Worm (Caenorhabditis elegans) whole organism, late embryonic: ENCODE results near the gene ZC116.1.

Experiments used
- C08G9.2 ChIP-seq: sonication (generic microtip); optimal IDR thresholded peaks from 2 replicates; lab custom pipeline; 2016; ENCODE audit warnings: mild to moderate bottlenecking, missing genetic modification characterization, moderate library complexity, missing compliant biosample characterization
- C38D4.7 ChIP-seq: fragments of 200-800 bp; sonication (Bioruptor generic); optimal IDR thresholded peaks from 2 replicates; lab custom pipeline; 2018; ENCODE audit warnings: mild to moderate bottlenecking, missing genetic modification characterization, moderate library complexity, missing compliant biosample characterization
- K09A11.1 ChIP-seq: sonication (generic microtip); optimal IDR thresholded peaks from 2 replicates; lab custom pipeline; 2017; ENCODE audit warnings: antibody characterized with exemption, mild to moderate bottlenecking, missing genetic modification characterization, missing compliant biosample characterization; ENCODE audit not compliant: insufficient read depth
- T23F11.4 ChIP-seq: fragments of 200-800 bp; sonication (Bioruptor generic); optimal IDR thresholded peaks from 2 replicates; lab custom pipeline; 2018; ENCODE audit warnings: mild to moderate bottlenecking, missing genetic modification characterization, missing compliant biosample characterization
- Y22D7AL.16 ChIP-seq: sonication (generic microtip); optimal IDR thresholded peaks from 2 replicates; lab custom pipeline; 2016; ENCODE audit warnings: missing genetic modification characterization, missing compliant biosample characterization
- ahr-1 ChIP-seq: sonication (generic microtip); optimal IDR thresholded peaks from 2 replicates; lab custom pipeline; 2016; ENCODE audit warnings: missing genetic modification characterization, missing compliant biosample characterization
- ama-1 ChIP-seq: fragments of 150-350 bp; optimal IDR thresholded peaks from 2 replicates; lab custom pipeline; 2014
- ceh-14 ChIP-seq: sonication (generic microtip); optimal IDR thresholded peaks from 2 replicates; lab custom pipeline; 2016; ENCODE audit warnings: missing genotype, missing genetic modification characterization, missing compliant biosample characterization
- ceh-18 ChIP-seq: sonication (generic microtip); optimal IDR thresholded peaks from 2 replicates; lab custom pipeline; 2016; ENCODE audit warnings: missing genetic modification characterization, missing compliant biosample characterization
- ceh-19 ChIP-seq: fragments of 200-800 bp; sonication (Bioruptor generic); optimal IDR thresholded peaks from 2 replicates; lab custom pipeline; 2018; ENCODE audit warnings: mild to moderate bottlenecking, missing genetic modification characterization, missing compliant biosample characterization
- ceh-2 ChIP-seq: sonication (generic microtip); optimal IDR thresholded peaks from 2 replicates; lab custom pipeline; 2016; ENCODE audit warnings: missing genotype, missing genetic modification characterization, missing compliant biosample characterization
- ceh-22 ChIP-seq: sonication (generic microtip); optimal IDR thresholded peaks from 2 replicates; lab custom pipeline; 2017; ENCODE audit warnings: missing biosample characterization, missing genetic modification characterization
- ceh-34 ChIP-seq: sonication (generic microtip); optimal IDR thresholded peaks from 2 replicates; lab custom pipeline; 2016; ENCODE audit warnings: mild to moderate bottlenecking, missing genetic modification characterization, missing compliant biosample characterization
- ceh-45 ChIP-seq: fragments of 200-800 bp; sonication (Bioruptor generic); IDR thresholded peaks from 2 replicates; pipeline ENCODE4 v1.3.6; 2022; ENCODE audit warnings: missing genetic modification reagents, missing genetic modification characterization, missing compliant biosample characterization
- ceh-6 ChIP-seq: fragments of 200-800 bp; sonication (Bioruptor generic); optimal IDR thresholded peaks from 2 replicates; lab custom pipeline; 2018; ENCODE audit warnings: mild to moderate bottlenecking, missing genetic modification characterization, missing compliant biosample characterization
- che-1 ChIP-seq: sonication (generic microtip); optimal IDR thresholded peaks from 2 replicates; lab custom pipeline; 2016; ENCODE audit warnings: mild to moderate bottlenecking, missing genetic modification characterization, missing compliant biosample characterization
- dve-1 ChIP-seq: sonication (generic microtip); optimal IDR thresholded peaks from 2 replicates; lab custom pipeline; 2017; ENCODE audit warnings: antibody characterized with exemption, mild to moderate bottlenecking, missing genetic modification characterization, missing compliant biosample characterization
- elt-2 ChIP-seq: sonication (generic microtip); optimal IDR thresholded peaks from 2 replicates; lab custom pipeline; 2016; ENCODE audit warnings: missing genetic modification reagents, missing genetic modification characterization, missing compliant biosample characterization
- elt-4 ChIP-seq: sonication (generic microtip); optimal IDR thresholded peaks from 2 replicates; lab custom pipeline; 2016; ENCODE audit warnings: missing genetic modification characterization, missing compliant biosample characterization
- fkh-10 ChIP-seq: fragments of 150-350 bp; optimal IDR thresholded peaks from 2 replicates; lab custom pipeline; 2014; ENCODE audit warnings: missing biosample characterization, missing genetic modification reagents, missing genetic modification characterization
- gmeb-2 ChIP-seq: sonication (generic microtip); optimal IDR thresholded peaks from 2 replicates; lab custom pipeline; 2016; ENCODE audit warnings: missing genetic modification characterization, inconsistent platforms, missing compliant biosample characterization
- hlh-13 ChIP-seq: fragments of 200-800 bp; sonication (Bioruptor generic); optimal IDR thresholded peaks from 2 replicates; lab custom pipeline; 2018; ENCODE audit warnings: mild to moderate bottlenecking, missing genetic modification characterization, missing compliant biosample characterization
- hlh-30 ChIP-seq: sonication (generic microtip); optimal IDR thresholded peaks from 2 replicates; lab custom pipeline; 2017; ENCODE audit warnings: antibody characterized with exemption, missing genetic modification characterization, missing compliant biosample characterization; ENCODE audit not compliant: insufficient read depth
- hlh-8 ChIP-seq: sonication (generic microtip); optimal IDR thresholded peaks from 2 replicates; lab custom pipeline; 2016; ENCODE audit warnings: missing genotype, missing genetic modification characterization, missing compliant biosample characterization
- lim-6 ChIP-seq: sonication (generic microtip); optimal IDR thresholded peaks from 2 replicates; lab custom pipeline; 2016; ENCODE audit warnings: missing genetic modification characterization, missing compliant biosample characterization
- lin-11 ChIP-seq: fragments of 200-800 bp; sonication (Bioruptor generic); optimal IDR thresholded peaks from 2 replicates; lab custom pipeline; 2018; ENCODE audit warnings: mild to moderate bottlenecking, missing genetic modification characterization, missing compliant biosample characterization
- mec-3 ChIP-seq: sonication (generic microtip); optimal IDR thresholded peaks from 2 replicates; lab custom pipeline; 2016; ENCODE audit warnings: borderline replicate concordance, missing genetic modification characterization, missing compliant biosample characterization
- nhr-11 ChIP-seq: fragments of 150-350 bp; optimal IDR thresholded peaks from 2 replicates; lab custom pipeline; 2014; ENCODE audit warnings: missing biosample characterization, missing genetic modification characterization
- npax-4 ChIP-seq: sonication (generic microtip); optimal IDR thresholded peaks from 2 replicates; lab custom pipeline; 2016; ENCODE audit warnings: missing genetic modification characterization, missing compliant biosample characterization
- pag-3 ChIP-seq: sonication (generic microtip); optimal IDR thresholded peaks from 2 replicates; lab custom pipeline; 2016; ENCODE audit warnings: missing compliant biosample characterization, missing genetic modification characterization, borderline replicate concordance
- pax-1 ChIP-seq: fragments of 150-350 bp; optimal IDR thresholded peaks from 2 replicates; lab custom pipeline; 2014; ENCODE audit warnings: missing biosample characterization, missing genetic modification characterization
- pros-1 ChIP-seq: fragments of 150-350 bp; optimal IDR thresholded peaks from 2 replicates; lab custom pipeline; 2014; ENCODE audit warnings: missing biosample characterization, missing genetic modification reagents, missing genetic modification characterization
- sdc-2 ChIP-seq: sonication (generic microtip); optimal IDR thresholded peaks from 2 replicates; lab custom pipeline; 2016; ENCODE audit warnings: missing genotype, missing genetic modification characterization, missing compliant biosample characterization
- sox-2 ChIP-seq: fragments of 200-800 bp; sonication (Bioruptor generic); IDR thresholded peaks from 2 replicates; pipeline ENCODE4 v1.3.6; 2022; ENCODE audit warnings: missing genetic modification reagents, missing genetic modification characterization, missing compliant biosample characterization
- sox-4 ChIP-seq: sonication (generic microtip); optimal IDR thresholded peaks from 2 replicates; lab custom pipeline; 2017; ENCODE audit warnings: mild to moderate bottlenecking, missing genetic modification characterization, inconsistent platforms, missing compliant biosample characterization
- tbx-7 ChIP-seq: sonication (generic microtip); optimal IDR thresholded peaks from 2 replicates; lab custom pipeline; 2016; ENCODE audit warnings: missing genotype, missing genetic modification characterization, missing compliant biosample characterization
- ttx-3 ChIP-seq: sonication (generic microtip); optimal IDR thresholded peaks from 2 replicates; lab custom pipeline; 2016; ENCODE audit warnings: missing genetic modification reagents, missing genetic modification characterization, missing compliant biosample characterization
- unc-42 ChIP-seq: sonication (generic microtip); optimal IDR thresholded peaks from 2 replicates; lab custom pipeline; 2016; ENCODE audit warnings: missing genotype, missing genetic modification characterization, missing compliant biosample characterization
- unc-55 ChIP-seq: sonication (generic microtip); optimal IDR thresholded peaks from 2 replicates; lab custom pipeline; 2017; ENCODE audit warnings: missing biosample characterization, missing genetic modification reagents, missing genetic modification characterization
- unc-86 ChIP-seq: sonication (generic microtip); optimal IDR thresholded peaks from 2 replicates; lab custom pipeline; 2016; ENCODE audit warnings: missing genetic modification characterization, missing compliant biosample characterization

Gene ZC116.1

ce11 chrV:12567312-12567711 is 42.3 kb upstream of the ZC116.1 start:
- TF ChIP-seq hlh-13 (GFP tag; lab: Kevin White, UChicago), result no peak
- TF ChIP-seq ceh-22 (tag; lab: Kevin White, UChicago), result no peak
- TF ChIP-seq ceh-34, result no peak
- no peak for TF ChIP-seq hlh-8
- TF ChIP-seq fkh-10, result no peak
- no peak for TF ChIP-seq sdc-2 (tag; lab: Kevin White, UChicago)
- TF ChIP-seq sox-2 (GFP tag; lab: Robert Waterston, UW), result no peak
- TF ChIP-seq T23F11.4 (GFP tag; lab: Kevin White, UChicago), result no peak

- TF ChIP-seq unc-86 (tag; lab: Kevin White, UChicago), result no peak
- no peak for TF ChIP-seq elt-4 (tag; lab: Kevin White, UChicago)
- no peak for TF ChIP-seq che-1 (tag; lab: Kevin White, UChicago)
- no peak for TF ChIP-seq pros-1 (tag; lab: Kevin White, UChicago)
- no peak for TF ChIP-seq tbx-7 (tag; lab: Kevin White, UChicago)
- TF ChIP-seq ama-1 (lab: Kevin White, UChicago), result no peak
- TF ChIP-seq ahr-1, result no peak
- no peak for TF ChIP-seq nhr-11
- no peak for TF ChIP-seq mec-3 (tag; lab: Kevin White, UChicago)
- TF ChIP-seq elt-2 (tag; lab: Kevin White, UChicago), result no peak
- no peak for TF ChIP-seq npax-4 (tag; lab: Kevin White, UChicago)
- no peak for TF ChIP-seq sox-4 (tag; lab: Kevin White, UChicago)
- no peak for TF ChIP-seq C38D4.7 (GFP tag; lab: Kevin White, UChicago)
- TF ChIP-seq pax-1 (tag; lab: Kevin White, UChicago), result no peak
- no peak for TF ChIP-seq lim-6
- no peak for TF ChIP-seq hlh-8
- no peak for TF ChIP-seq Y22D7AL.16
Measured at ce11 chrV:12567850-12568249, 41.8 kb upstream of the ZC116.1 start, which contains the start of gene E02A10.4. Gene E02A10.4 (minus strand): TSS chrV:12567950.

ce11 chrV:12570271-12570670 is 39.4 kb upstream of the ZC116.1 start:
- TF ChIP-seq lin-11 (tag; lab: Kevin White, UChicago) (no peak), dve-1 (no peak), ceh-18 (tag; lab: Kevin White, UChicago) (no peak), ceh-19 (no peak), unc-55 (GFP tag; lab: Kevin White, UChicago) (no peak), ceh-45 (GFP tag; lab: Robert Waterston, UW) (no peak), ceh-14 (tag; lab: Kevin White, UChicago) (no peak), C08G9.2 (no peak), hlh-13 (GFP tag; lab: Kevin White, UChicago) (no peak), ceh-2 (tag; lab: Kevin White, UChicago) (no peak), hlh-30 (tag; lab: Kevin White, UChicago) (no peak), elt-4 (tag; lab: Kevin White, UChicago) (no peak), K09A11.1 (tag; lab: Kevin White, UChicago) (no peak), pag-3 (no peak)

- TF ChIP-seq sox-2 (GFP tag; lab: Robert Waterston, UW) (no peak), ceh-14 (tag; lab: Kevin White, UChicago) (no peak), ttx-3 (tag; lab: Kevin White, UChicago) (no peak), gmeb-2 (no peak), sox-4 (tag; lab: Kevin White, UChicago) (no peak), ceh-6 (GFP tag; lab: Kevin White, UChicago) (no peak), unc-42 (no peak), pax-1 (tag; lab: Kevin White, UChicago) (no peak)
Measured at ce11 chrV:12575846-12576245, 33.8 kb upstream of the ZC116.1 start.
